Worm (Caenorhabditis elegans): ENCODE results near the gene mig-6.

- TF ChIP-seq tbp1 (GFP tag; optimal IDR thresholded peaks at IDR 0.05) (no peak), lsy-27 (tag; optimal IDR thresholded peaks at IDR 0.05; ENCODE audit: borderline replicate concordance, insufficient read depth) (no peak), let-526 (GFP tag; IDR thresholded peaks at IDR 0.05) (no peak), ama-1 (optimal IDR thresholded peaks at IDR 0.05) (no peak), ama-1 (GFP tag; optimal IDR thresholded peaks at IDR 0.05) (no peak), nfya-1 (tag; optimal IDR thresholded peaks at IDR 0.05; ENCODE audit: borderline replicate concordance, insufficient read depth) (no peak), nhr-179 (tag; optimal IDR thresholded peaks at IDR 0.05) (no peak), K12H6.12 (tag; optimal IDR thresholded peaks at IDR 0.05) (no peak), snpc-4 (GFP tag; optimal IDR thresholded peaks at IDR 0.05) (no peak), snpc-4 (tag; optimal IDR thresholded peaks at IDR 0.05) (no peak), pha-4 (tag; optimal IDR thresholded peaks at IDR 0.05) (no peak), zim-3 (tag; optimal IDR thresholded peaks at IDR 0.05) (no peak), D2030.7 (GFP tag; IDR thresholded peaks at IDR 0.05) (no peak), unc-62 (GFP tag; optimal IDR thresholded peaks at IDR 0.05) (no peak), F49E8.2 (tag; optimal IDR thresholded peaks at IDR 0.05; ENCODE audit: insufficient read depth) (no peak), efl-1 (GFP tag; optimal IDR thresholded peaks at IDR 0.05) (no peak)
These were observed 6.7 kb upstream of the mig-6 start, which contains the start of gene lbp-4 for ce11 chrV:7820270-7820669.

Measured in whole organism, young adult.